Worm (Caenorhabditis elegans) whole organism, young adult: ENCODE data around the gene wrb-1.

Experiments used
- B0261.1 ChIP-seq: sonication (generic microtip); optimal IDR thresholded peaks from 2 replicates; lab custom pipeline; 2016; ENCODE audit warnings: mild to moderate bottlenecking, missing genetic modification characterization, moderate library complexity, missing compliant biosample characterization
- C06A6.2 ChIP-seq: fragments of 200-800 bp; sonication (Bioruptor generic); conservative IDR thresholded peaks from 2 replicates; pipeline ENCODE4 v1.3.6; 2022; ENCODE audit warnings: missing genetic modification characterization, missing compliant biosample characterization
- D2030.7 ChIP-seq: fragments of 200-800 bp; sonication (Bioruptor generic); IDR thresholded peaks from 2 replicates; pipeline ENCODE4 v1.3.6; 2022; ENCODE audit warnings: missing genetic modification reagents, missing genetic modification characterization, missing compliant biosample characterization
- F10E7.11 ChIP-seq: sonication (generic microtip); optimal IDR thresholded peaks from 2 replicates; lab custom pipeline; 2017; ENCODE audit warnings: mild to moderate bottlenecking, missing genetic modification characterization, moderate library complexity, missing compliant biosample characterization
- F39B2.1 ChIP-seq: fragments of 200-800 bp; sonication (Bioruptor generic); IDR thresholded peaks from 2 replicates; pipeline ENCODE4 v1.3.6; 2022; ENCODE audit warnings: missing genetic modification reagents, missing genetic modification characterization, missing compliant biosample characterization
- F52B5.7 ChIP-seq: sonication (generic microtip); optimal IDR thresholded peaks from 2 replicates; lab custom pipeline; 2016; ENCODE audit warnings: mild to moderate bottlenecking, missing genetic modification characterization, missing compliant biosample characterization
- F55B11.4 ChIP-seq: sonication (generic microtip); optimal IDR thresholded peaks from 2 replicates; lab custom pipeline; 2016; ENCODE audit warnings: missing compliant biosample characterization, missing genetic modification characterization, borderline replicate concordance; ENCODE audit not compliant: insufficient read depth
- T26A5.8 ChIP-seq: sonication (generic microtip); optimal IDR thresholded peaks from 2 replicates; lab custom pipeline; 2016; ENCODE audit warnings: missing genetic modification characterization, missing compliant biosample characterization
- Y53F4B.3 ChIP-seq: fragments of 200-800 bp; sonication (Bioruptor generic); IDR thresholded peaks from 2 replicates; pipeline ENCODE4 v1.3.6; 2022; ENCODE audit warnings: missing genetic modification reagents, missing genetic modification characterization, missing compliant biosample characterization
- Y53G8AR.9 ChIP-seq: fragments of 200-800 bp; sonication (Bioruptor generic); conservative IDR thresholded peaks from 2 replicates; pipeline ENCODE4 v1.3.6; 2022; ENCODE audit warnings: missing genetic modification reagents, missing genetic modification characterization, missing compliant biosample characterization
- Y79H2A.3 ChIP-seq: fragments of 200-800 bp; sonication (Bioruptor generic); conservative IDR thresholded peaks from 2 replicates; pipeline ENCODE4 v1.3.6; 2022; ENCODE audit warnings: missing genetic modification reagents, missing genetic modification characterization, missing compliant biosample characterization
- Y95B8A.8 ChIP-seq: fragments of 200-800 bp; sonication (Bioruptor generic); IDR thresholded peaks from 2 replicates; pipeline ENCODE4 v1.3.6; 2022; ENCODE audit warnings: missing genetic modification reagents, missing genetic modification characterization, missing compliant biosample characterization
- akir-1 ChIP-seq: fragments of 200-800 bp; sonication (Bioruptor generic); optimal IDR thresholded peaks from 2 replicates; lab custom pipeline; 2018; ENCODE audit warnings: mild to moderate bottlenecking, missing genetic modification characterization, moderate library complexity, missing compliant biosample characterization
- ama-1 ChIP-seq, 3 experiments: fragments of 150-350 bp in 1 of 3; sonication (generic microtip) in 2 of 3; optimal IDR thresholded peaks; 2 replicates each; lab custom pipeline; 2014 to 2018; ENCODE audit warnings: missing biosample characterization in 2 of 3, missing genetic modification characterization in 2 of 3, missing genetic modification reagents in 2 of 3
- cebp-2 ChIP-seq: fragments of 200-800 bp; sonication (Bioruptor generic); IDR thresholded peaks from 2 replicates; pipeline ENCODE4 v1.3.6; 2022; ENCODE audit warnings: missing genetic modification characterization, missing compliant biosample characterization
- ceh-100 ChIP-seq: fragments of 200-800 bp; sonication (Bioruptor generic); IDR thresholded peaks from 2 replicates; pipeline ENCODE4 v1.3.6; 2022; ENCODE audit warnings: missing genetic modification reagents, missing genetic modification characterization, missing compliant biosample characterization
- ceh-58 ChIP-seq: fragments of 200-800 bp; sonication (Bioruptor generic); IDR thresholded peaks from 2 replicates; pipeline ENCODE4 v1.3.6; 2022; ENCODE audit warnings: missing genetic modification characterization, missing compliant biosample characterization
- ceh-79 ChIP-seq: sonication (generic microtip); optimal IDR thresholded peaks from 2 replicates; lab custom pipeline; 2017; ENCODE audit warnings: mild to moderate bottlenecking, missing genetic modification characterization, missing compliant biosample characterization
- ceh-91 ChIP-seq: fragments of 200-800 bp; sonication (Bioruptor generic); IDR thresholded peaks from 2 replicates; pipeline ENCODE4 v1.3.6; 2022; ENCODE audit warnings: missing genetic modification reagents, missing genetic modification characterization, missing compliant biosample characterization
- chd-7 ChIP-seq: sonication (generic microtip); optimal IDR thresholded peaks from 2 replicates; lab custom pipeline; 2016; ENCODE audit warnings: mild to moderate bottlenecking, missing genetic modification characterization, moderate library complexity, missing compliant biosample characterization
- dox-1 ChIP-seq: fragments of 200-800 bp; sonication (Bioruptor generic); IDR thresholded peaks from 2 replicates; pipeline ENCODE4 v1.3.6; 2022; ENCODE audit warnings: missing genetic modification reagents, missing genetic modification characterization, missing compliant biosample characterization
- egl-44 ChIP-seq: fragments of 200-800 bp; sonication (Bioruptor generic); IDR thresholded peaks from 2 replicates; pipeline ENCODE4 v1.3.6; 2022; ENCODE audit warnings: missing genetic modification reagents, missing genetic modification characterization, missing compliant biosample characterization
- ekl-4 ChIP-seq: fragments of 200-800 bp; sonication (Bioruptor generic); IDR thresholded peaks from 2 replicates; pipeline ENCODE4 v1.3.6; 2022; ENCODE audit warnings: missing genetic modification reagents, missing genetic modification characterization, missing compliant biosample characterization
- hlh-12 ChIP-seq: sonication (generic microtip); optimal IDR thresholded peaks from 2 replicates; lab custom pipeline; 2016; ENCODE audit warnings: missing genetic modification characterization, missing compliant biosample characterization
- hmg-20 ChIP-seq: fragments of 200-800 bp; sonication (Bioruptor generic); IDR thresholded peaks from 2 replicates; pipeline ENCODE4 v1.3.6; 2022; ENCODE audit warnings: missing genetic modification reagents, missing genetic modification characterization, missing compliant biosample characterization
- lag-1 ChIP-seq: fragments of 200-800 bp; sonication (Bioruptor generic); IDR thresholded peaks from 2 replicates; pipeline ENCODE4 v1.3.6; 2022; ENCODE audit warnings: missing genetic modification reagents, missing genetic modification characterization, missing compliant biosample characterization
- let-526 ChIP-seq: fragments of 200-800 bp; sonication (Bioruptor generic); IDR thresholded peaks from 2 replicates; pipeline ENCODE4 v1.3.6; 2022; ENCODE audit warnings: missing genetic modification reagents, missing genetic modification characterization, missing compliant biosample characterization
- lin-35 ChIP-seq, 3 experiments: fragments of 150-350 bp in 2 of 3; sonication (generic microtip) in 1 of 3; optimal IDR thresholded peaks; 2 replicates each; lab custom pipeline; 2014 to 2018; ENCODE audit warnings: missing biosample characterization in 3 of 3, missing genetic modification characterization in 3 of 3, missing genetic modification reagents in 3 of 3
- lin-54 ChIP-seq: fragments of 200-800 bp; sonication (Bioruptor generic); optimal IDR thresholded peaks from 2 replicates; lab custom pipeline; 2018; ENCODE audit warnings: mild to moderate bottlenecking, missing genetic modification characterization, missing compliant biosample characterization
- lir-1 ChIP-seq: fragments of 200-800 bp; sonication (Bioruptor generic); conservative IDR thresholded peaks from 2 replicates; pipeline ENCODE4 v1.3.6; 2022; ENCODE audit warnings: missing genetic modification reagents, missing genetic modification characterization, missing compliant biosample characterization
- lsl-1 ChIP-seq: fragments of 200-800 bp; sonication (Bioruptor generic); optimal IDR thresholded peaks from 2 replicates; lab custom pipeline; 2018; ENCODE audit warnings: mild to moderate bottlenecking, missing genetic modification characterization, moderate library complexity, missing compliant biosample characterization
- madf-10 ChIP-seq: sonication (generic microtip); optimal IDR thresholded peaks from 2 replicates; lab custom pipeline; 2016; ENCODE audit warnings: mild to moderate bottlenecking, missing genetic modification characterization, missing compliant biosample characterization
- madf-3 ChIP-seq: fragments of 200-800 bp; sonication (Bioruptor generic); IDR thresholded peaks from 2 replicates; pipeline ENCODE4 v1.3.6; 2022; ENCODE audit warnings: missing genetic modification reagents, missing genetic modification characterization, missing compliant biosample characterization
- mel-28 ChIP-seq: sonication (generic microtip); optimal IDR thresholded peaks from 2 replicates; lab custom pipeline; 2016; ENCODE audit warnings: borderline replicate concordance, mild to moderate bottlenecking, missing genetic modification characterization, missing compliant biosample characterization
- mes-4 ChIP-seq: sonication (generic microtip); optimal IDR thresholded peaks from 2 replicates; lab custom pipeline; 2016; ENCODE audit warnings: missing genotype, missing genetic modification characterization, missing compliant biosample characterization
- nfya-1 ChIP-seq: sonication (generic microtip); optimal IDR thresholded peaks from 2 replicates; lab custom pipeline; 2017; ENCODE audit warnings: antibody characterized with exemption, missing compliant biosample characterization, missing genetic modification characterization, borderline replicate concordance; ENCODE audit not compliant: insufficient read depth
- nhr-27 ChIP-seq: fragments of 200-800 bp; sonication (Bioruptor generic); optimal IDR thresholded peaks from 2 replicates; lab custom pipeline; 2018; ENCODE audit warnings: mild to moderate bottlenecking, missing genetic modification characterization, moderate library complexity, missing compliant biosample characterization
- pbrm-1 ChIP-seq: fragments of 200-800 bp; sonication (Bioruptor generic); IDR thresholded peaks from 2 replicates; pipeline ENCODE4 v1.3.6; 2022; ENCODE audit warnings: missing genetic modification reagents, missing genetic modification characterization, missing compliant biosample characterization
- repo-1 ChIP-seq: sonication (generic microtip); optimal IDR thresholded peaks from 2 replicates; lab custom pipeline; 2017; ENCODE audit warnings: mild to moderate bottlenecking, missing genetic modification characterization, missing compliant biosample characterization
- sdz-38 ChIP-seq: sonication (generic microtip); optimal IDR thresholded peaks from 2 replicates; lab custom pipeline; 2016; ENCODE audit warnings: missing genotype, missing genetic modification characterization, missing compliant biosample characterization
- snpc-1.3 ChIP-seq: sonication (generic microtip); optimal IDR thresholded peaks from 2 replicates; lab custom pipeline; 2017; ENCODE audit warnings: missing genetic modification characterization, mild to moderate bottlenecking, missing compliant biosample characterization, antibody characterized with exemption, moderate library complexity, missing genotype, missing genetic modification reagents; ENCODE audit not compliant: insufficient read depth
- snpc-3.4 ChIP-seq: sonication (generic microtip); optimal IDR thresholded peaks from 2 replicates; lab custom pipeline; 2017; ENCODE audit warnings: missing genetic modification characterization, mild to moderate bottlenecking, missing compliant biosample characterization, antibody characterized with exemption, moderate library complexity, missing genotype, missing genetic modification reagents
- snpc-4 ChIP-seq, 5 experiments: fragments of 150-350 bp in 1 of 5; sonication (generic microtip) in 4 of 5; optimal IDR thresholded peaks; 2 replicates each; lab custom pipeline; 2014 to 2018; ENCODE audit warnings: missing genetic modification characterization in 5 of 5, missing biosample characterization in 3 of 5, antibody characterized with exemption in 2 of 5, mild to moderate bottlenecking in 2 of 5, missing compliant biosample characterization in 2 of 5, missing genotype in 2 of 5, moderate library complexity in 2 of 5, missing genetic modification reagents in 1 of 5
- unc-130 ChIP-seq: sonication (generic microtip); optimal IDR thresholded peaks from 2 replicates; lab custom pipeline; 2016; ENCODE audit warnings: missing genetic modification reagents, missing genetic modification characterization, missing compliant biosample characterization
- ztf-28 ChIP-seq: fragments of 200-800 bp; sonication (Bioruptor generic); IDR thresholded peaks from 2 replicates; pipeline ENCODE4 v1.3.6; 2022; ENCODE audit warnings: missing genetic modification reagents, missing genetic modification characterization, missing compliant biosample characterization

The wrb-1 gene

DNA sequence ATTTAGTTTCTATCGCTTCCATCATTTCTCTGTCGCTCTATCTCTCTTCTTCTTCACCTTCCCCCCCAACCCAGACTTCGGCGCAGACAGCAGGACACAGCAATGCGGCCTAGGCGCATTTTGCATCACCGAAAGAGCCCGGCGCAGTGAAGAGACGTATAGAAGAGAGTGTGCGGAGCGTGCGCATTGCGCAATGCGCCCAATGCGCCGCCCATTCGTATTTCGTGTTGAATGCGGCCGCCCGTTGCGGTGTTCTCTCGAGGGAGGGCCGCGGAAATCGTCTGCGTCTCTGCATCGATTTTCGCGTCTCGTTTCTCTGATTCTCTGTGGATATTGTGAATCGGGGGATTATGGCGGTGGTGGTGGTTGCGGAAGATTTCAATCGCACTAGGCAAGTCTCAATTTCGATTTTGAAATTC, 44.5 kb upstream of the wrb-1 start (continued):
- peak; percentile 99 for TF ChIP-seq repo-1
- peak; percentile 35 for TF ChIP-seq B0261.1 (tag; lab: Kevin White, UChicago)
- peak; percentile 96 for TF ChIP-seq madf-10 (tag; lab: Kevin White, UChicago)
- TF ChIP-seq lag-1 (GFP tag; lab: Robert Waterston, UW) = peak; percentile 85; the same call in 1 of the 2 replicates
- peak; percentile 83 for TF ChIP-seq ceh-100
- no peak for TF ChIP-seq Y79H2A.3 (GFP tag; lab: Robert Waterston, UW)
- TF ChIP-seq hlh-12 (tag; lab: Kevin White, UChicago) = no peak
- TF ChIP-seq hmg-20 (GFP tag; lab: Robert Waterston, UW) = peak; percentile 92
- peak; percentile 94 for TF ChIP-seq madf-3 (GFP tag; lab: Robert Waterston, UW)
- TF ChIP-seq lin-35 (GFP tag; optimal IDR thresholded peaks at IDR 0.05; lab: Kevin White, UChicago) = peak in 2 of 3 experiments; percentile 19 to 96
- no peak for TF ChIP-seq akir-1 (GFP tag; lab: Kevin White, UChicago)
- peak; percentile 99 for TF ChIP-seq pbrm-1 (GFP tag; lab: Robert Waterston, UW)
- no peak for TF ChIP-seq T26A5.8 (tag; lab: Kevin White, UChicago)
- peak; percentile 87 for TF ChIP-seq F10E7.11
- TF ChIP-seq mes-4 = no peak
- TF ChIP-seq unc-130 (GFP tag; lab: Kevin White, UChicago) = peak; percentile 38
- TF ChIP-seq ztf-28 (GFP tag; lab: Robert Waterston, UW) = 0 out of 2 replicates have a peak, but pooled peaks have one; percentile 51
- TF ChIP-seq snpc-4 (GFP tag; optimal IDR thresholded peaks at IDR 0.05; lab: Kevin White, UChicago) = peak; percentile 53
- peak; percentile 61 to 91 (median 82) for TF ChIP-seq snpc-4 (tag; optimal IDR thresholded peaks at IDR 0.05; lab: Kevin White, UChicago)
- TF ChIP-seq lsl-1 = peak; percentile 34
- TF ChIP-seq snpc-3.4 (tag; lab: Kevin White, UChicago) = no peak
- TF ChIP-seq lin-54 (GFP tag; lab: Kevin White, UChicago) = peak; percentile 94
- TF ChIP-seq F39B2.1 (GFP tag; lab: Robert Waterston, UW) = no peak
- no peak for TF ChIP-seq nfya-1 (tag; lab: Kevin White, UChicago)
- TF ChIP-seq Y95B8A.8 (GFP tag; lab: Robert Waterston, UW) = peak; percentile 94
- peak; percentile 81 for TF ChIP-seq mel-28
- TF ChIP-seq Y53G8AR.9 (GFP tag; lab: Robert Waterston, UW) = peak; percentile 99
- TF ChIP-seq F52B5.7 = peak; percentile 95
- peak; percentile 20; the same call in 1 of the 2 replicates for TF ChIP-seq D2030.7
- TF ChIP-seq C06A6.2 (GFP tag; lab: Robert Waterston, UW) = peak; percentile 97
- TF ChIP-seq ceh-79 (tag; lab: Kevin White, UChicago) = peak; percentile 77

DNA sequence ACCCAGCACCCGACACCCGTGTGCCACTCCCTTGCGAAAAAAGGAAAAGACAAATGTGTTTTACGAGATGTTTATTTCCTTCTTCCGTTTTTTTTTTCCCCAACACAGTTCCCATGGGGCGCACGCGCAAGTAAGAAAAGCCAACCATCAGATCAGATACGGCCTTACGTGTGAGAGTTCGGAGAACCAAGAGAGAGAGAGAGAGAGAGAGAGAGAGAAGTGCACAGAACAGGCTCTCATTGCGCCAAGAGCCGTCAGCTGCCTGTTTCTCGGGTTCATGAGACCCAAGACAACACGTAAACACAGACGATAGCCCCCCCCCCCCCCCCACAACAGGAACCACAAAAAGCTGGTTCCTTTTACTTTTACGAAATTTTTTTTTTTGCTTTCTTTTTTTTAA, 44.0 kb upstream of the wrb-1 start:
- TF ChIP-seq ama-1 (optimal IDR thresholded peaks at IDR 0.05; lab: Kevin White, UChicago) (peak; percentile 50), ama-1 (GFP tag; optimal IDR thresholded peaks at IDR 0.05; lab: Kevin White, UChicago) (no peak), egl-44 (GFP tag; lab: Robert Waterston, UW) (0 out of 2 replicates have a peak, but pooled peaks have one; percentile 31), ekl-4 (GFP tag; lab: Robert Waterston, UW) (no peak)

DNA sequence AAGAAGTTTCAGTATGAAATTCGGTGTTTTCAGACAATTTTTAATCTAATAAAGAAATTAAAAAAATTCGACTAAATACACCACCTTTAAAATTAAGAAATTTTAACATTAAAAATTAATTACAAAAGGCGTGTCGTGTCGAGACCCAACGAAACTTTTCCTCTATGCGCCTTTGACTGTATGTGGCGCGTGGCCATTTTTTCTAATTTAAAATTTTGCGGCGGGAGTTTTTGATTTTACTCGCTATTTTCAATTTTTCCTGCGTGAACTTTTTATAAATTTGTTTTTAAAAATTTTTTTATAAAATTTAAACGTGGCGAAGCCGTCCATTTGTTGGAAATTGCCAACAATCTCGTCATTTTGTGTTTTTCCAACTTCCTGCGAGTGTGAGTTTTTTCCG, 43.1 kb upstream of the wrb-1 start:
- TF ChIP-seq Y53F4B.3 (GFP tag; lab: Robert Waterston, UW) (no peak), pbrm-1 (GFP tag; lab: Robert Waterston, UW) (0 out of 2 replicates have a peak, but pooled peaks have one; percentile 26), nhr-27 (tag; lab: Kevin White, UChicago) (no peak), F55B11.4 (tag; lab: Kevin White, UChicago) (no peak), F39B2.1 (GFP tag; lab: Robert Waterston, UW) (no peak), cebp-2 (GFP tag; lab: Robert Waterston, UW) (no peak), sdz-38 (tag; lab: Kevin White, UChicago) (no peak), dox-1 (GFP tag; lab: Robert Waterston, UW) (peak; percentile 36), Y95B8A.8 (GFP tag; lab: Robert Waterston, UW) (peak; percentile 68; the same call in 1 of the 2 replicates), lir-1 (GFP tag; lab: Robert Waterston, UW) (no peak), snpc-1.3 (tag; lab: Kevin White, UChicago) (peak; percentile 15), chd-7 (tag; lab: Kevin White, UChicago) (no peak), ceh-58 (GFP tag; lab: Robert Waterston, UW) (no peak), let-526 (GFP tag; lab: Robert Waterston, UW) (no peak), ceh-91 (GFP tag; lab: Robert Waterston, UW) (peak; percentile 86), D2030.7 (peak; percentile 93)
